Worm (Caenorhabditis elegans) whole organism, L4 larva: ENCODE measurements around the gene R01H2.1.

Source experiments
- T20F7.1 ChIP-seq: fragments of 200-800 bp; sonication (Bioruptor generic); optimal IDR thresholded peaks from 2 replicates; lab custom pipeline; 2018; ENCODE audit warnings: mild to moderate bottlenecking, missing genetic modification characterization, missing compliant biosample characterization
- aha-1 ChIP-seq: fragments of 150-350 bp; peaks from one replicate; lab custom pipeline; 2014; ENCODE audit warnings: missing biosample characterization, missing genetic modification characterization
- ceh-62 ChIP-seq: sonication (generic microtip); optimal IDR thresholded peaks from 2 replicates; lab custom pipeline; 2017; ENCODE audit warnings: missing biosample characterization, missing genetic modification characterization
- ces-1 ChIP-seq: fragments of 150-350 bp; sonication (generic microtip); optimal IDR thresholded peaks from 4 replicates; lab custom pipeline; 2014; ENCODE audit warnings: missing biosample characterization, missing genetic modification reagents, missing genetic modification characterization
- jun-1 ChIP-seq: fragments of 150-350 bp; optimal IDR thresholded peaks from 2 replicates; lab custom pipeline; 2014; ENCODE audit warnings: missing biosample characterization, missing genetic modification reagents, missing genetic modification characterization
- lin-15B ChIP-seq: fragments of 150-350 bp; sonication (generic microtip); optimal IDR thresholded peaks from 3 replicates; lab custom pipeline; 2014; ENCODE audit warnings: missing biosample characterization, missing genetic modification characterization
- madf-5 ChIP-seq, 2 experiments: fragments of 200-800 bp; sonication (Bioruptor generic); IDR thresholded peaks; 2 replicates each; pipeline ENCODE4 v1.3.6; 2022; ENCODE audit warnings: missing compliant biosample characterization in 2 of 2, missing genetic modification characterization in 2 of 2
- mdl-1 ChIP-seq, 2 experiments: fragments of 150-350 bp in 1 of 2; sonication (generic microtip) in 1 of 2; optimal IDR thresholded peaks; 2 replicates each; lab custom pipeline; 2014 to 2017; ENCODE audit warnings: missing biosample characterization in 2 of 2, missing genetic modification characterization in 2 of 2
- nhr-28 ChIP-seq: fragments of 150-350 bp; optimal IDR thresholded peaks from 2 replicates; lab custom pipeline; 2014; ENCODE audit warnings: missing biosample characterization, missing genetic modification characterization
- pha-4 ChIP-seq, 2 experiments: fragments of 150-350 bp in 1 of 2; fragments of 200-800 bp in 1 of 2; sonication (Bioruptor generic) in 1 of 2; IDR thresholded peaks in 1 of 2; optimal IDR thresholded peaks in 1 of 2; 2 replicates each; pipeline versions ENCODE4 v1.3.6 to Lab custom; 2014 to 2022; ENCODE audit warnings: missing genetic modification characterization in 2 of 2, missing genetic modification reagents in 2 of 2, missing biosample characterization in 1 of 2, missing compliant biosample characterization in 1 of 2
- skn-1 ChIP-seq: fragments of 150-350 bp; optimal IDR thresholded peaks from 2 replicates; lab custom pipeline; 2014; ENCODE audit warnings: missing biosample characterization, missing genetic modification characterization
- zfp-2 ChIP-seq: sonication (generic microtip); optimal IDR thresholded peaks from 2 replicates; lab custom pipeline; 2016; ENCODE audit warnings: mild to moderate bottlenecking, missing genetic modification characterization, missing compliant biosample characterization

DNA sequence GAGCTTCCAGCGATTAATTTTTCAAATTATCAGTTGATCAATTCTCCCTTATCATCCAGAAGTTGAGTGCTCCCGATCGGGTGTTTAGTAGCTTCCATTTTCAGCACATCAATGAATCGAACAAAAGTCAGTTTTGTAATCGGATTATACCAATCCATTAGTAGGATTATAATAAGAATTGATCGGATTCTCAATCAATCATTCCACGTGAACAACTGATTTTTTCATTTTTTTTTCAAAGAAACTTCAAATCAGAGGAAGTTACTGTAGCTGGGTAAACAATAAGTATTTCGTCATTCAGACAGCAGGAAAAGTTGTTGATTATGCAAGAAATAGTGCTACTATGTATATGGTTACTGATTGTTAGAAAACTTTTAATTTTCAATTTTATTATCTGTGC, 44.2 kb downstream of the R01H2.1 start:
- TF ChIP-seq pha-4 (GFP tag; IDR thresholded peaks at IDR 0.05; lab: Robert Waterston, UW) (no peak), pha-4 (tag; optimal IDR thresholded peaks at IDR 0.05; lab: Kevin White, UChicago) (no peak), aha-1 (tag; lab: Kevin White, UChicago) (no peak), madf-5 (GFP tag; IDR thresholded peaks at IDR 0.05; lab: Robert Waterston, UW) (no peak), mdl-1 (tag; optimal IDR thresholded peaks at IDR 0.05; lab: Kevin White, UChicago) (no peak), ceh-62 (tag; lab: Kevin White, UChicago) (no peak), nhr-28 (peak; percentile 14), jun-1 (no peak), T20F7.1 (no peak), zfp-2 (tag; lab: Kevin White, UChicago) (no peak), ces-1 (no peak), skn-1 (tag; lab: Kevin White, UChicago) (no peak), lin-15B (tag; lab: Kevin White, UChicago) (no peak)
